Worm (Caenorhabditis elegans) whole organism, mixed stage, embryonic: Measurements from ENCODE around the gene W08E12.2.

ENCODE experiments used
- M03D4.4 ChIP-seq: sonication (generic microtip); optimal IDR thresholded peaks from 2 replicates; lab custom pipeline; 2017; ENCODE audit warnings: mild to moderate bottlenecking, missing genetic modification characterization, missing compliant biosample characterization
- bed-3 ChIP-seq: fragments of 200-800 bp; sonication (Bioruptor generic); optimal IDR thresholded peaks from 3 replicates; lab custom pipeline; 2018; ENCODE audit warnings: mild to moderate bottlenecking, missing genetic modification characterization, moderate library complexity, missing compliant biosample characterization
- blmp-1 ChIP-seq: fragments of 150-350 bp; optimal IDR thresholded peaks from 2 replicates; lab custom pipeline; 2014; ENCODE audit warnings: missing biosample characterization, missing genetic modification characterization
- ceh-39 ChIP-seq: fragments of 150-350 bp; optimal IDR thresholded peaks from 2 replicates; lab custom pipeline; 2014; ENCODE audit warnings: missing biosample characterization, missing genetic modification characterization
- ceh-43 ChIP-seq: fragments of 200-800 bp; sonication (Bioruptor generic); optimal IDR thresholded peaks from 2 replicates; lab custom pipeline; 2018; ENCODE audit warnings: mild to moderate bottlenecking, missing genetic modification characterization, moderate library complexity, missing compliant biosample characterization
- ceh-83 ChIP-seq: fragments of 200-800 bp; sonication (Bioruptor generic); optimal IDR thresholded peaks from 2 replicates; lab custom pipeline; 2018; ENCODE audit warnings: mild to moderate bottlenecking, missing genetic modification characterization, missing compliant biosample characterization
- ces-1 ChIP-seq: fragments of 150-350 bp; optimal IDR thresholded peaks from 2 replicates; lab custom pipeline; 2014; ENCODE audit warnings: missing biosample characterization, missing genetic modification reagents, missing genetic modification characterization
- cnd-1 ChIP-seq: fragments of 200-800 bp; sonication (Bioruptor generic); optimal IDR thresholded peaks from 2 replicates; lab custom pipeline; 2018; ENCODE audit warnings: mild to moderate bottlenecking, missing genetic modification characterization, missing compliant biosample characterization
- drap-1 ChIP-seq: fragments of 200-800 bp; sonication (Bioruptor generic); optimal IDR thresholded peaks from 3 replicates; lab custom pipeline; 2018; ENCODE audit warnings: mild to moderate bottlenecking, missing genetic modification characterization, missing compliant biosample characterization
- elt-1 ChIP-seq: sonication (generic microtip); optimal IDR thresholded peaks from 2 replicates; lab custom pipeline; 2017; ENCODE audit warnings: missing genetic modification characterization, mild to moderate bottlenecking, missing compliant biosample characterization, antibody characterized with exemption, moderate library complexity, borderline replicate concordance; ENCODE audit not compliant: insufficient read depth
- elt-3 ChIP-seq: fragments of 150-350 bp; optimal IDR thresholded peaks from 2 replicates; lab custom pipeline; 2014; ENCODE audit warnings: missing biosample characterization, missing genetic modification characterization
- flh-1 ChIP-seq: fragments of 200-800 bp; sonication (Bioruptor generic); optimal IDR thresholded peaks from 2 replicates; lab custom pipeline; 2018; ENCODE audit warnings: mild to moderate bottlenecking, missing genetic modification characterization, moderate library complexity, missing compliant biosample characterization
- ham-2 ChIP-seq: fragments of 200-800 bp; sonication (Bioruptor generic); optimal IDR thresholded peaks from 2 replicates; lab custom pipeline; 2018; ENCODE audit warnings: mild to moderate bottlenecking, missing genetic modification characterization, missing compliant biosample characterization
- hlh-1 ChIP-seq: fragments of 150-350 bp; optimal IDR thresholded peaks from 2 replicates; lab custom pipeline; 2014; ENCODE audit warnings: missing biosample characterization, missing genetic modification reagents, missing genetic modification characterization
- lin-13 ChIP-seq: fragments of 150-350 bp; optimal IDR thresholded peaks from 2 replicates; lab custom pipeline; 2014; ENCODE audit warnings: missing biosample characterization, missing genetic modification characterization
- lin-32 ChIP-seq: fragments of 200-800 bp; sonication (Bioruptor generic); optimal IDR thresholded peaks from 2 replicates; lab custom pipeline; 2018; ENCODE audit warnings: mild to moderate bottlenecking, missing genetic modification characterization, missing compliant biosample characterization
- lsy-2 ChIP-seq: fragments of 150-350 bp; optimal IDR thresholded peaks from 2 replicates; lab custom pipeline; 2014; ENCODE audit warnings: missing biosample characterization, missing genetic modification characterization
- mab-5 ChIP-seq: fragments of 150-350 bp; optimal IDR thresholded peaks from 2 replicates; lab custom pipeline; 2014; ENCODE audit warnings: missing biosample characterization, missing genetic modification characterization
- mep-1 ChIP-seq: fragments of 150-350 bp; optimal IDR thresholded peaks from 2 replicates; lab custom pipeline; 2017; ENCODE audit warnings: missing biosample characterization, missing genetic modification reagents, missing genetic modification characterization, inconsistent platforms
- mls-2 ChIP-seq: sonication (generic microtip); optimal IDR thresholded peaks from 2 replicates; lab custom pipeline; 2016; ENCODE audit warnings: mild to moderate bottlenecking, missing genetic modification characterization, moderate library complexity, missing compliant biosample characterization
- nhr-12 ChIP-seq: fragments of 150-350 bp; optimal IDR thresholded peaks from 2 replicates; lab custom pipeline; 2014; ENCODE audit warnings: missing biosample characterization, missing genetic modification characterization
- nhr-237 ChIP-seq: fragments of 150-350 bp; optimal IDR thresholded peaks from 2 replicates; lab custom pipeline; 2014; ENCODE audit warnings: missing biosample characterization, missing genetic modification characterization
- nhr-28 ChIP-seq: fragments of 150-350 bp; optimal IDR thresholded peaks from 2 replicates; lab custom pipeline; 2014; ENCODE audit warnings: missing biosample characterization, missing genetic modification characterization
- nhr-76 ChIP-seq: sonication (generic microtip); optimal IDR thresholded peaks from 2 replicates; lab custom pipeline; 2017; ENCODE audit warnings: missing biosample characterization, missing genetic modification characterization
- pha-4 ChIP-seq: fragments of 150-350 bp; optimal IDR thresholded peaks from 2 replicates; lab custom pipeline; 2018; ENCODE audit warnings: missing biosample characterization, missing genetic modification reagents, missing genetic modification characterization
- sem-2 ChIP-seq: fragments of 200-800 bp; sonication (Bioruptor generic); optimal IDR thresholded peaks from 2 replicates; lab custom pipeline; 2018; ENCODE audit warnings: mild to moderate bottlenecking, missing genetic modification characterization, missing compliant biosample characterization
- snpc-4 ChIP-seq: fragments of 150-350 bp; optimal IDR thresholded peaks from 2 replicates; lab custom pipeline; 2014; ENCODE audit warnings: missing biosample characterization, missing genetic modification characterization
- sptf-1 ChIP-seq: sonication (generic microtip); optimal IDR thresholded peaks from 2 replicates; lab custom pipeline; 2017; ENCODE audit warnings: mild to moderate bottlenecking, missing genetic modification characterization, moderate library complexity, missing compliant biosample characterization
- unc-120 ChIP-seq: sonication (generic microtip); optimal IDR thresholded peaks from 2 replicates; lab custom pipeline; 2017; ENCODE audit warnings: missing genetic modification characterization, missing compliant biosample characterization; ENCODE audit not compliant: poor library complexity, severe bottlenecking
- unc-39 ChIP-seq: fragments of 150-350 bp; optimal IDR thresholded peaks from 2 replicates; lab custom pipeline; 2014; ENCODE audit warnings: missing biosample characterization, missing genetic modification characterization
- unc-62 ChIP-seq: fragments of 150-350 bp; optimal IDR thresholded peaks from 2 replicates; lab custom pipeline; 2014; ENCODE audit warnings: missing biosample characterization, missing genetic modification reagents, missing genetic modification characterization
- ztf-11 ChIP-seq: fragments of 150-350 bp; optimal IDR thresholded peaks from 2 replicates; lab custom pipeline; 2014; ENCODE audit warnings: missing biosample characterization, missing genetic modification characterization

The W08E12.2 gene

DNA sequence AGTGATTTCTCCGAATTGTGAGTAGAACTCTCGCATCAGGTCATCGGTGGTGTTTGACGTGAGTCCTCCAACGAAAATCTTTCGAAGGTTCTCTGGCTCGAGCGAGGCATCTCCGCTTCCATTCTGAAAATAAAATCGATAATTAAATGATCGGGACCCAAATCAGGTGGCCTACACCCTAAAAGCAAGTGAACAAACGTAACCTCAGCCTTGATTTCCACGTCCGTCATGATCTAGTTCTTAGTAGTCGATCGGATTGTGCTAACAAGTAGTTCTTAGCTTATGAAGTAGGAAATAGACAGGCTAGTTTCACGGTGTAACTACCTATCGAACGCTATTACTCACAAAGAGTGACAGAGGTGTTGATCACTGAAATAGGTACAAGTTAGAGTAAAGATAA is 32.5 kb downstream of the W08E12.2 start:
- TF ChIP-seq ces-1 (GFP tag; lab: Kevin White, UChicago), result no peak

- TF ChIP-seq elt-1 (tag; lab: Kevin White, UChicago) (no peak), sptf-1 (tag; lab: Kevin White, UChicago) (peak; percentile 50), lsy-2 (tag; lab: Kevin White, UChicago) (peak; percentile 88), ceh-43 (GFP tag; lab: Kevin White, UChicago) (no peak), mab-5 (tag; lab: Kevin White, UChicago) (peak; percentile 4), ham-2 (GFP tag; lab: Kevin White, UChicago) (no peak), lin-13 (peak; percentile 86), mep-1 (tag; lab: Kevin White, UChicago) (peak; percentile 97), hlh-1 (tag; lab: Kevin White, UChicago) (peak; percentile 63), ztf-11 (peak; percentile 5), ces-1 (GFP tag; lab: Kevin White, UChicago) (peak; percentile 86), pha-4 (tag; lab: Kevin White, UChicago) (peak; percentile 70), ceh-39 (tag; lab: Kevin White, UChicago) (peak; percentile 89), nhr-237 (tag; lab: Kevin White, UChicago) (peak; percentile 83), elt-3 (tag; lab: Kevin White, UChicago) (peak; percentile 27)
- TF ChIP-seq, all 35 proteins: peak for 12
Measured at ce11 chrIV:3338676-3339075, 33.0 kb downstream of the W08E12.2 start, which contains the start of gene hrpa-1. Gene hrpa-1 (minus strand): TSS chrIV:3338867.

ce11 chrIV:3341170-3341569 is 35.5 kb downstream of the W08E12.2 start, which contains the start of gene F42A6.2:
Gene F42A6.2 (plus strand): TSS chrIV:3341470.
- TF ChIP-seq sem-2 (GFP tag; lab: Kevin White, UChicago), result no peak
- no peak for TF ChIP-seq unc-120
- no peak for TF ChIP-seq nhr-12 (tag; lab: Kevin White, UChicago)
- no peak for TF ChIP-seq mls-2 (tag; lab: Kevin White, UChicago)
- no peak for TF ChIP-seq mep-1 (tag; lab: Kevin White, UChicago)
- no peak for TF ChIP-seq elt-1 (tag; lab: Kevin White, UChicago)
- TF ChIP-seq blmp-1 (tag; lab: Kevin White, UChicago), result no peak
- no peak for TF ChIP-seq ceh-43 (GFP tag; lab: Kevin White, UChicago)
- no peak for TF ChIP-seq ceh-83 (GFP tag; lab: Kevin White, UChicago)
- TF ChIP-seq elt-3 (tag; lab: Kevin White, UChicago), result no peak
- no peak for TF ChIP-seq sptf-1 (tag; lab: Kevin White, UChicago)
- TF ChIP-seq unc-62 (GFP tag; lab: Kevin White, UChicago), result no peak
- no peak for TF ChIP-seq pha-4 (tag; lab: Kevin White, UChicago)
- TF ChIP-seq nhr-28 (tag; lab: Kevin White, UChicago), result no peak
- no peak for TF ChIP-seq flh-1 (GFP tag; lab: Kevin White, UChicago)

ce11 chrIV:3345484-3345883 is 39.8 kb downstream of the W08E12.2 start:
- no peak for TF ChIP-seq sptf-1 (tag; lab: Kevin White, UChicago)
- no peak for TF ChIP-seq pha-4 (tag; lab: Kevin White, UChicago)
- no peak for TF ChIP-seq drap-1
- no peak for TF ChIP-seq M03D4.4 (tag; lab: Kevin White, UChicago)
- TF ChIP-seq bed-3 (GFP tag; lab: Kevin White, UChicago), result no peak
- TF ChIP-seq nhr-76 (tag; lab: Kevin White, UChicago), result no peak
- TF ChIP-seq flh-1 (GFP tag; lab: Kevin White, UChicago), result no peak
- TF ChIP-seq snpc-4 (tag; lab: Kevin White, UChicago), result no peak
- TF ChIP-seq lin-13, result no peak
- no peak for TF ChIP-seq mls-2 (tag; lab: Kevin White, UChicago)
- TF ChIP-seq elt-1 (tag; lab: Kevin White, UChicago), result no peak
- TF ChIP-seq nhr-237 (tag; lab: Kevin White, UChicago), result no peak
- TF ChIP-seq unc-62 (GFP tag; lab: Kevin White, UChicago), result no peak
- TF ChIP-seq unc-39 (tag; lab: Kevin White, UChicago), result no peak
- no peak for TF ChIP-seq cnd-1
- TF ChIP-seq lin-32 (GFP tag; lab: Kevin White, UChicago), result no peak
- TF ChIP-seq hlh-1 (tag; lab: Kevin White, UChicago), result no peak
- TF ChIP-seq lsy-2 (tag; lab: Kevin White, UChicago), result no peak
